Worm (Caenorhabditis elegans): ENCODE results near the gene lpd-7.

DNA sequence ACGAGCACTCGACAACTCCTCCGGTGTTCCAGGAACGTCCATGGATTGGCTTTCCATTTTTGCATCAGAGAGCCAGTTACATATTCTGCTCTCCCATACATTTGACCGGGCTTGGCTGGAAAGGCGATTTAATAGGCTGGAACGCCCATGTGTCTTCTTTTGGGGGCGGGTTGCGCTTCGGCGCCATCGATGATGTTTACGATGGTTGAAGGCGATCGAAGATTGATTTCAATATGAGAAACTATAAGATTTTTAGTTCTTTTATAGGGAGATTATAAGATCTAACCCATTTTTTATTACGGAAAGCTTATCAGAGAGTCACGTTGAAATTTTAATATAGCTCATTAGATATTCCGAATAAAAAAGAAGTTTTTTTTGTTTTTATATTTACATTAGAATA, 36.0 kb downstream of the lpd-7 start, which contains the start of gene nsph-4.3:
- TF ChIP-seq zag-1 (tag; optimal IDR thresholded peaks at IDR 0.05) (no peak), lin-13 (GFP tag; optimal IDR thresholded peaks at IDR 0.05) (no peak), mdl-1 (tag; optimal IDR thresholded peaks at IDR 0.05) (no peak), nhr-12 (tag; optimal IDR thresholded peaks at IDR 0.05) (no peak), alr-1 (tag; optimal IDR thresholded peaks at IDR 0.05) (no peak), R02D3.7 (tag; optimal IDR thresholded peaks at IDR 0.05) (no peak)

Measured in whole organism, L2 larva.